Fruit fly (Drosophila melanogaster): Measurements from ENCODE around the gene Sec8.

- TF ChIP-seq CG8478 (optimal IDR thresholded peaks at IDR 0.05) (no peak), psq (optimal IDR thresholded peaks at IDR 0.05) (no peak), usp (GFP tag; optimal IDR thresholded peaks at IDR 0.05) (no peak), pan (optimal IDR thresholded peaks at IDR 0.05) (no peak), Dll (optimal IDR thresholded peaks at IDR 0.05) (no peak)
Observed at dm6 chr3R:5723122-5723521, 35.7 kb downstream of the Sec8 start.
